Fruit fly (Drosophila melanogaster): ENCODE data around the gene Gr93c.

- TF ChIP-seq cic (GFP tag; optimal IDR thresholded peaks at IDR 0.05) (no peak), bab1 (GFP tag; optimal IDR thresholded peaks at IDR 0.05) (no peak), Mnt (GFP tag; optimal IDR thresholded peaks at IDR 0.05) (no peak), CG14711 (tag; optimal IDR thresholded peaks at IDR 0.05) (no peak), Clk (GFP tag; optimal IDR thresholded peaks at IDR 0.05) (no peak), CG7045 (GFP tag; optimal IDR thresholded peaks at IDR 0.05) (no peak), Crg-1 (GFP tag; optimal IDR thresholded peaks at IDR 0.05) (no peak), CG7101 (tag; optimal IDR thresholded peaks at IDR 0.05) (no peak)
Measured at dm6 chr3R:21877636-21878035, 32.6 kb upstream of the Gr93c start, which contains the start of gene P5CDh2.

Measured in whole organism, adult.